Fruit fly (Drosophila melanogaster) whole organism, embryonic: ENCODE results near the gene sick.

Experiments used
- Atf-2 ChIP-seq: fragments of 200-800 bp; sonication (Bioruptor generic); optimal IDR thresholded peaks from 2 replicates; lab custom pipeline; 2016; ENCODE audit warnings: missing biosample characterization, missing genetic modification characterization
- Atf6 ChIP-seq: fragments of 200-800 bp; sonication (Bioruptor generic); IDR thresholded peaks from 2 replicates; pipeline ENCODE4 v1.3.6; 2022; ENCODE audit warnings: missing biosample characterization, missing genetic modification characterization
- Bteb2 ChIP-seq: fragments of 200-800 bp; sonication (Bioruptor generic); optimal IDR thresholded peaks from 2 replicates; lab custom pipeline; 2016; ENCODE audit warnings: missing biosample characterization, missing genetic modification characterization
- CG10147 ChIP-seq: fragments of 200-800 bp; sonication (Bioruptor generic); optimal IDR thresholded peaks from 2 replicates; lab custom pipeline; 2019; ENCODE audit warnings: missing biosample characterization, mild to moderate bottlenecking, missing genetic modification characterization, moderate library complexity
- CG1024 ChIP-seq: fragments of 200-800 bp; sonication (Bioruptor generic); IDR thresholded peaks from 2 replicates; pipeline ENCODE4 v1.3.6; 2022; ENCODE audit warnings: missing biosample characterization, missing genetic modification characterization
- CG11456 ChIP-seq: fragments of 200-800 bp; sonication (Bioruptor generic); IDR thresholded peaks from 3 replicates; pipeline ENCODE4 v1.3.6; 2022; ENCODE audit warnings: missing biosample characterization, missing genetic modification characterization
- CG11504 ChIP-seq: fragments of 200-800 bp; sonication (Bioruptor generic); optimal IDR thresholded peaks from 3 replicates; lab custom pipeline; 2019; ENCODE audit warnings: missing biosample characterization, mild to moderate bottlenecking, missing genetic modification characterization, moderate library complexity
- CG12299 ChIP-seq: fragments of 200-800 bp; sonication (Bioruptor generic); optimal IDR thresholded peaks from 2 replicates; lab custom pipeline; 2018; ENCODE audit warnings: missing biosample characterization, mild to moderate bottlenecking, missing genetic modification characterization
- CG13424 ChIP-seq: fragments of 200-800 bp; sonication (Bioruptor generic); optimal IDR thresholded peaks from 2 replicates; lab custom pipeline; 2019; ENCODE audit warnings: missing biosample characterization, mild to moderate bottlenecking, missing genetic modification characterization, moderate library complexity
- CG15073 ChIP-seq: fragments of 200-800 bp; sonication (Bioruptor generic); optimal IDR thresholded peaks from 2 replicates; lab custom pipeline; 2016; ENCODE audit warnings: missing biosample characterization, missing genetic modification characterization
- CG15601 ChIP-seq: fragments of 200-800 bp; sonication (Bioruptor generic); optimal IDR thresholded peaks from 3 replicates; lab custom pipeline; 2019; ENCODE audit warnings: missing biosample characterization, mild to moderate bottlenecking, missing genetic modification characterization, moderate library complexity
- CG1602 ChIP-seq: fragments of 200-800 bp; sonication (Bioruptor generic); optimal IDR thresholded peaks from 3 replicates; lab custom pipeline; 2016; ENCODE audit warnings: missing biosample characterization, missing genetic modification characterization
- CG1603 ChIP-seq: fragments of 200-800 bp; sonication (Bioruptor generic); optimal IDR thresholded peaks from 2 replicates; lab custom pipeline; 2019; ENCODE audit warnings: missing biosample characterization, mild to moderate bottlenecking, missing genetic modification characterization, moderate library complexity
- CG18262 ChIP-seq: fragments of 200-800 bp; optimal IDR thresholded peaks from 3 replicates; lab custom pipeline; 2019; ENCODE audit warnings: missing biosample characterization, mild to moderate bottlenecking, missing genetic modification characterization, moderate library complexity
- CG34224 ChIP-seq: fragments of 200-800 bp; sonication (Bioruptor generic); IDR thresholded peaks from 3 replicates; pipeline ENCODE4 v1.3.6; 2022; ENCODE audit warnings: missing biosample characterization, missing genetic modification characterization; ENCODE audit not compliant: partially characterized antibody
- CG34422 ChIP-seq: fragments of 200-800 bp; sonication (Bioruptor generic); IDR thresholded peaks from 3 replicates; pipeline ENCODE4 v1.3.6; 2022; ENCODE audit warnings: missing biosample characterization, missing genetic modification characterization
- CG4424 ChIP-seq: fragments of 200-800 bp; sonication (Bioruptor generic); optimal IDR thresholded peaks from 3 replicates; lab custom pipeline; 2016; ENCODE audit warnings: missing biosample characterization, missing genetic modification characterization
- CG4854 ChIP-seq: fragments of 200-800 bp; sonication (Bioruptor generic); optimal IDR thresholded peaks from 2 replicates; lab custom pipeline; 2016; ENCODE audit warnings: missing biosample characterization, missing genetic modification characterization, inconsistent platforms
- CG5953 ChIP-seq: fragments of 200-800 bp; sonication (Bioruptor generic); IDR thresholded peaks from 2 replicates; pipeline ENCODE4 v1.3.6; 2022; ENCODE audit warnings: missing biosample characterization, missing genetic modification characterization
- CG6683 ChIP-seq: fragments of 200-800 bp; sonication (Bioruptor generic); optimal IDR thresholded peaks from 2 replicates; lab custom pipeline; 2017; ENCODE audit warnings: missing biosample characterization, mild to moderate bottlenecking, missing genetic modification characterization, missing genetic modification reagents
- CG7745 ChIP-seq: fragments of 200-800 bp; sonication (Bioruptor generic); optimal IDR thresholded peaks from 2 replicates; lab custom pipeline; 2018; ENCODE audit warnings: missing biosample characterization, mild to moderate bottlenecking, missing genetic modification characterization, moderate library complexity
- CG8089 ChIP-seq: fragments of 200-800 bp; sonication (Bioruptor generic); optimal IDR thresholded peaks from 3 replicates; lab custom pipeline; 2016; ENCODE audit warnings: missing biosample characterization, missing genetic modification characterization
- CG8765 ChIP-seq: fragments of 200-800 bp; sonication (Bioruptor generic); IDR thresholded peaks from 2 replicates; pipeline ENCODE4 v1.3.6; 2022; ENCODE audit warnings: missing biosample characterization, missing genetic modification characterization
- CoRest ChIP-seq: fragments of 200-800 bp; sonication (Bioruptor generic); optimal IDR thresholded peaks from 3 replicates; lab custom pipeline; 2018; ENCODE audit warnings: missing biosample characterization, mild to moderate bottlenecking, missing genetic modification characterization, moderate library complexity
- Dip2 ChIP-seq: fragments of 200-800 bp; sonication (Bioruptor generic); IDR thresholded peaks from 2 replicates; pipeline ENCODE4 v1.3.6; 2022; ENCODE audit warnings: missing biosample characterization, missing genetic modification characterization
- Dip3 ChIP-seq: fragments of 200-800 bp; sonication (Bioruptor generic); optimal IDR thresholded peaks from 3 replicates; lab custom pipeline; 2016; ENCODE audit warnings: missing biosample characterization, missing genetic modification characterization
- Eip74EF ChIP-seq, 2 experiments: fragments of 200-800 bp in 1 of 2; fragments of >200 bp in 1 of 2; sonication (Bioruptor generic) in 1 of 2; optimal IDR thresholded peaks; 2 replicates each; lab custom pipeline; 2017 to 2019; ENCODE audit warnings: missing biosample characterization in 2 of 2, missing genetic modification characterization in 2 of 2, mild to moderate bottlenecking in 1 of 2, moderate library complexity in 1 of 2
- Fer2 ChIP-seq: fragments of 200-800 bp; sonication (Bioruptor generic); optimal IDR thresholded peaks from 2 replicates; lab custom pipeline; 2018; ENCODE audit warnings: missing biosample characterization, mild to moderate bottlenecking, missing genetic modification characterization, moderate library complexity
- H15 ChIP-seq: fragments of 200-800 bp; sonication (Bioruptor generic); IDR thresholded peaks from 3 replicates; pipeline ENCODE4 v1.3.6; 2022; ENCODE audit warnings: missing biosample characterization, missing genetic modification characterization
- Hmx ChIP-seq: fragments of 200-800 bp; sonication (Bioruptor generic); optimal IDR thresholded peaks from 2 replicates; lab custom pipeline; 2016; ENCODE audit warnings: missing biosample characterization, missing genetic modification characterization
- Lhr ChIP-seq: fragments of 200-800 bp; sonication (Bioruptor generic); optimal IDR thresholded peaks from 3 replicates; lab custom pipeline; 2017; ENCODE audit warnings: mild to moderate bottlenecking, missing biosample characterization, missing genetic modification reagents, missing genetic modification characterization
- NC2α ChIP-seq: fragments of 200-800 bp; sonication (Bioruptor generic); optimal IDR thresholded peaks from 2 replicates; lab custom pipeline; 2016; ENCODE audit warnings: missing biosample characterization, missing genetic modification characterization
- NK7.1 ChIP-seq: fragments of 200-800 bp; sonication (Bioruptor generic); optimal IDR thresholded peaks from 3 replicates; lab custom pipeline; 2016; ENCODE audit warnings: missing biosample characterization, missing genetic modification characterization
- Pdp1 ChIP-seq, 2 experiments: fragments of 200-800 bp; sonication (Bioruptor generic); optimal IDR thresholded peaks; 3 replicates each; lab custom pipeline; 2016; ENCODE audit warnings: missing biosample characterization in 2 of 2, missing genetic modification characterization in 2 of 2, mild to moderate bottlenecking in 1 of 2, moderate library complexity in 1 of 2
- ara ChIP-seq: fragments of 200-800 bp; sonication (Bioruptor generic); IDR thresholded peaks from 2 replicates; pipeline ENCODE4 v1.3.6; 2022; ENCODE audit warnings: missing biosample characterization, missing genetic modification characterization
- br ChIP-seq: fragments of >200 bp; optimal IDR thresholded peaks from 2 replicates; lab custom pipeline; 2017
- croc ChIP-seq: fragments of 200-800 bp; sonication (Bioruptor generic); conservative IDR thresholded peaks from 3 replicates; pipeline ENCODE4 v1.3.6; 2022; ENCODE audit warnings: missing biosample characterization, missing genetic modification characterization
- crol ChIP-seq: fragments of 200-800 bp; sonication (Bioruptor generic); IDR thresholded peaks from 2 replicates; pipeline ENCODE4 v1.3.6; 2022; ENCODE audit warnings: missing biosample characterization, missing genetic modification characterization
- gcm ChIP-seq: fragments of 200-800 bp; sonication (Bioruptor generic); optimal IDR thresholded peaks from 2 replicates; lab custom pipeline; 2019; ENCODE audit warnings: missing biosample characterization, mild to moderate bottlenecking, missing genetic modification characterization, moderate library complexity
- lov ChIP-seq, 2 experiments: fragments of 200-800 bp in 1 of 2; fragments of >200 bp in 1 of 2; sonication (Bioruptor generic) in 1 of 2; IDR thresholded peaks in 1 of 2; optimal IDR thresholded peaks in 1 of 2; 2 replicates in 1 of 2; 3 replicates in 1 of 2; pipeline versions ENCODE4 v1.3.6 to Lab custom; 2017 to 2022; ENCODE audit warnings: missing biosample characterization in 1 of 2, missing genetic modification characterization in 1 of 2
- mam ChIP-seq: fragments of 200-800 bp; sonication (Bioruptor generic); optimal IDR thresholded peaks from 3 replicates; lab custom pipeline; 2016; ENCODE audit warnings: missing biosample characterization, missing genetic modification characterization
- odd ChIP-seq: fragments of 200-800 bp; sonication (Bioruptor generic); optimal IDR thresholded peaks from 2 replicates; lab custom pipeline; 2017; ENCODE audit warnings: missing biosample characterization, mild to moderate bottlenecking, missing genetic modification characterization
- pzg ChIP-seq: fragments of 200-800 bp; sonication (Bioruptor generic); optimal IDR thresholded peaks from 3 replicates; lab custom pipeline; 2018; ENCODE audit warnings: missing biosample characterization, mild to moderate bottlenecking, missing genetic modification characterization, moderate library complexity
- row ChIP-seq: fragments of 200-800 bp; sonication (Bioruptor generic); IDR thresholded peaks from 3 replicates; pipeline ENCODE4 v1.3.6; 2022; ENCODE audit warnings: missing biosample characterization, missing genetic modification characterization
- seq ChIP-seq: fragments of 200-800 bp; sonication (Bioruptor generic); IDR thresholded peaks from 2 replicates; pipeline ENCODE4 v1.3.6; 2022; ENCODE audit warnings: missing biosample characterization, missing genetic modification characterization
- slou ChIP-seq: fragments of 200-800 bp; sonication (Bioruptor generic); optimal IDR thresholded peaks from 3 replicates; lab custom pipeline; 2016; ENCODE audit warnings: missing biosample characterization, missing genetic modification characterization
- tna ChIP-seq: fragments of 200-800 bp; sonication (Bioruptor generic); IDR thresholded peaks from 2 replicates; pipeline ENCODE4 v1.3.6; 2022; ENCODE audit warnings: missing biosample characterization, missing genetic modification characterization; ENCODE audit not compliant: partially characterized antibody
- z ChIP-seq: fragments of 200-800 bp; sonication (Bioruptor generic); IDR thresholded peaks from 3 replicates; pipeline ENCODE4 v1.3.6; 2022; ENCODE audit warnings: missing biosample characterization, missing genetic modification characterization
- zfh2 ChIP-seq: fragments of 200-800 bp; sonication (Bioruptor generic); optimal IDR thresholded peaks from 2 replicates; lab custom pipeline; 2016; ENCODE audit warnings: missing biosample characterization, missing genetic modification characterization

The sick gene

dm6 chr2L:19866540-19867318, 70.6 kb downstream of the sick start (continued):
- TF ChIP-seq Bteb2 (GFP tag; lab: Kevin White, UChicago) (no peak), CG12299 (tag; lab: Kevin White, UChicago) (no peak), z (no peak), CG6683 (GFP tag; lab: Kevin White, UChicago) (no peak), Eip74EF (GFP tag; optimal IDR thresholded peaks at IDR 0.05; lab: Kevin White, UChicago) (no peak), Atf6 (no peak), CG10147 (GFP tag; lab: Kevin White, UChicago) (no peak), br (lab: Kevin White, UChicago) (no peak), NC2α (GFP tag; lab: Kevin White, UChicago) (no peak), CG4854 (GFP tag; lab: Kevin White, UChicago) (no peak), CG1602 (GFP tag; lab: Kevin White, UChicago) (no peak), gcm (GFP tag; lab: Kevin White, UChicago) (peak; percentile 24), slou (no peak), CG15601 (tag; lab: Kevin White, UChicago) (peak; percentile 30), Dip3 (no peak), CG1024 (GFP tag; lab: Robert Waterston, UW) (no peak), CG1603 (tag; lab: Kevin White, UChicago) (peak; percentile 45), CG7745 (tag; lab: Kevin White, UChicago) (no peak), odd (GFP tag; lab: Kevin White, UChicago) (peak; percentile 43), CG5953 (GFP tag; lab: Robert Waterston, UW) (no peak), CG15073 (GFP tag; lab: Kevin White, UChicago) (no peak), croc (GFP tag; lab: Robert Waterston, UW) (peak; percentile 39; the same call in 2 of the 3 replicates), tna (GFP tag; lab: Robert Waterston, UW) (no peak), CG34224 (GFP tag; lab: Robert Waterston, UW) (no peak), Hmx (GFP tag; lab: Kevin White, UChicago) (no peak), Dip2 (GFP tag; lab: Robert Waterston, UW) (no peak), seq (GFP tag; lab: Robert Waterston, UW) (0 out of 2 replicates have a peak, but pooled peaks have one; percentile 18), CG4424 (GFP tag; lab: Kevin White, UChicago) (peak; percentile 66), lov (optimal IDR thresholded peaks at IDR 0.05; lab: Kevin White, UChicago) (no peak), lov (GFP tag; IDR thresholded peaks at IDR 0.05; lab: Robert Waterston, UW) (no peak), Atf-2 (no peak), H15 (GFP tag; lab: Robert Waterston, UW) (0 out of 3 replicates have a peak, but pooled peaks have one; percentile 9), CG8089 (GFP tag; lab: Kevin White, UChicago) (no peak), CG8765 (GFP tag; lab: Robert Waterston, UW) (no peak), Pdp1 (GFP tag; optimal IDR thresholded peaks at IDR 0.05; lab: Kevin White, UChicago) (peak; percentile 28 to 44), ara (GFP tag; lab: Robert Waterston, UW) (no peak), CoRest (tag; lab: Kevin White, UChicago) (peak; percentile 65), CG34422 (0 out of 3 replicates have a peak, but pooled peaks have one; percentile 20), Fer2 (tag; lab: Kevin White, UChicago) (no peak), CG18262 (tag; lab: Kevin White, UChicago) (peak; percentile 75), NK7.1 (GFP tag; lab: Kevin White, UChicago) (no peak), mam (peak; percentile 62), zfh2 (GFP tag; lab: Kevin White, UChicago) (peak; percentile 28), pzg (no peak), CG11504 (tag; lab: Kevin White, UChicago) (peak; percentile 71), crol (GFP tag; lab: Robert Waterston, UW) (no peak), CG13424 (tag; lab: Kevin White, UChicago) (peak; percentile 58), CG11456 (GFP tag; lab: Robert Waterston, UW) (peak; percentile 66; the same call in 1 of the 3 replicates), row (GFP tag; lab: Robert Waterston, UW) (peak; percentile 46), Lhr (GFP tag; lab: Kevin White, UChicago) (peak; percentile 16)
